Fruit fly (Drosophila melanogaster): ENCODE results near the gene sno.

DNA sequence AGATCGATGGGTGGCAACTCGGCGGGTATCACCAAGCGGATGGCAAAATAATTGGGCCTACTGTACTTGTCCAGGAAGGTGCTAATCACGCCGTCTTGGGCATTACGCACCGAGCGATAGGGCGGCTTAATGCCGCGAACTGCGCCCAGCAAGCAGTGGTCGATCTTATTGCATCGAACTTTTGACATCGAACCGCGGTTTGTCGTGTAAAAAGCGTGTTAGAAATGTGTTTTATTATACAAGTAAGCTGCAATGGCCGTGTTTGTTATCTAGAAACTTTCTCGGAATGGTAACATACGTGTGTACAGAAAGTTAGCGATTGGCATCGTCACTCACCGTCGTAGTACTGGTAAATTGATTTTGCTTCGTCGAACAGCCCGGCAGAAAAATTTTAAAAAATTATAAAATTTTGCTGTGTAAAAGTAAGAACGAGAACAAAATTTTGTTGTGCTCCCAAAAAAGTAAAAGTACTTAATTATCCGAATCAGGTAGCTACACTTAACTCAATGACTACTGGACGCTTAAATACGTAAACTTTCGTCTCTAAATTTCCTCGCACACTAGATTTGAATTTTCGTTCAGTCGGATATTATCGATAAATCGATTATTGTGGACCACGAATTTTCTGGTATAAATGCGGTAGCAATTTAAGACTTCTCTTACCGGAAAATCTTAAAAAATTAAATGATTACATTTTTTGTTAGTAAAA is 46.7 kb upstream of the sno start, which contains the start of the genes mew and CG15742:
- TF ChIP-seq Dll (optimal IDR thresholded peaks at IDR 0.05) (no peak), psq (optimal IDR thresholded peaks at IDR 0.05) (no peak), usp (GFP tag; optimal IDR thresholded peaks at IDR 0.05) (no peak), pan (optimal IDR thresholded peaks at IDR 0.05) (no peak), EcR (GFP tag; optimal IDR thresholded peaks at IDR 0.05) (no peak), CG8478 (optimal IDR thresholded peaks at IDR 0.05) (no peak)

Measured in whole organism.